Worm (Caenorhabditis elegans) whole organism, late embryonic: ENCODE data around the gene vha-15.

Source experiments
- C08G9.2 ChIP-seq: sonication (generic microtip); optimal IDR thresholded peaks from 2 replicates; lab custom pipeline; 2016; ENCODE audit warnings: mild to moderate bottlenecking, missing genetic modification characterization, moderate library complexity, missing compliant biosample characterization
- ama-1 ChIP-seq: fragments of 150-350 bp; optimal IDR thresholded peaks from 2 replicates; lab custom pipeline; 2014
- dmd-4 ChIP-seq: sonication (generic microtip); optimal IDR thresholded peaks from 2 replicates; lab custom pipeline; 2016; ENCODE audit warnings: borderline replicate concordance, missing genetic modification characterization, missing compliant biosample characterization
- ets-4 ChIP-seq: sonication (generic microtip); optimal IDR thresholded peaks from 2 replicates; lab custom pipeline; 2016; ENCODE audit warnings: missing genetic modification characterization, missing compliant biosample characterization
- hlh-13 ChIP-seq: fragments of 200-800 bp; sonication (Bioruptor generic); optimal IDR thresholded peaks from 2 replicates; lab custom pipeline; 2018; ENCODE audit warnings: mild to moderate bottlenecking, missing genetic modification characterization, missing compliant biosample characterization
- nfya-1 ChIP-seq: sonication (generic microtip); optimal IDR thresholded peaks from 2 replicates; lab custom pipeline; 2017; ENCODE audit warnings: missing genetic modification characterization, mild to moderate bottlenecking, missing compliant biosample characterization, antibody characterized with exemption, moderate library complexity
- pag-3 ChIP-seq: sonication (generic microtip); optimal IDR thresholded peaks from 2 replicates; lab custom pipeline; 2016; ENCODE audit warnings: missing compliant biosample characterization, missing genetic modification characterization, borderline replicate concordance

DNA sequence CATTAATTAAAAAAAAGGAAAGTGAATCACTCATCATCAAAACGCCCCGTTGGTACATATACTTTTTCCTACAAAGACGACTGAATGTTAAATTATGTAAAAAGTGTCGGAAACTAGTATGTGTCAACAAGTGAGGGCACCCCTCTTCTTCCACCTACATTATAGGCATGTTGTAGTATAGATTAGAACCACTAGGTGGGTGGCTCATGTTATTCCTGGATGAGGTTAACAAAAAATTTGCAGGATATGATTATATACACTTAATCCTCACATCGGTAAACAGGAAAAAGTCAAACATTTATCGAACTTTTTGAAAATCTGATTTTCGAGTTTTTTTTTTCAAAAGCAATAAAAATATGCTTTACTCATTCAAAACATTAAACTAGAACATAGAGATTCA, 38.3 kb downstream of the vha-15 start:
- TF ChIP-seq pag-3 (tag; lab: Kevin White, UChicago) (no peak), nfya-1 (tag; lab: Kevin White, UChicago) (no peak), ama-1 (no peak), dmd-4 (tag; lab: Kevin White, UChicago) (no peak), ets-4 (no peak), hlh-13 (GFP tag; lab: Kevin White, UChicago) (no peak), C08G9.2 (tag; lab: Kevin White, UChicago) (no peak)
